Fruit fly (Drosophila melanogaster) whole organism, embryonic: ENCODE measurements around the gene CG9467.

ENCODE experiments used
- Asciz ChIP-seq: fragments of 200-800 bp; sonication (Bioruptor generic); optimal IDR thresholded peaks from 2 replicates; lab custom pipeline; 2017; ENCODE audit warnings: missing biosample characterization, mild to moderate bottlenecking, missing genetic modification characterization, missing genetic modification reagents
- Atf3 ChIP-seq: fragments of 200-800 bp; sonication (Bioruptor generic); optimal IDR thresholded peaks from 3 replicates; lab custom pipeline; 2016; ENCODE audit warnings: missing biosample characterization, missing genetic modification characterization
- Atf6 ChIP-seq: fragments of 200-800 bp; sonication (Bioruptor generic); IDR thresholded peaks from 2 replicates; pipeline ENCODE4 v1.3.6; 2022; ENCODE audit warnings: missing biosample characterization, missing genetic modification characterization
- Bteb2 ChIP-seq: fragments of 200-800 bp; sonication (Bioruptor generic); optimal IDR thresholded peaks from 2 replicates; lab custom pipeline; 2016; ENCODE audit warnings: missing biosample characterization, missing genetic modification characterization
- CG10267 ChIP-seq: fragments of 200-800 bp; sonication (Bioruptor generic); optimal IDR thresholded peaks from 2 replicates; lab custom pipeline; 2018; ENCODE audit warnings: missing biosample characterization, mild to moderate bottlenecking, missing genetic modification characterization, moderate library complexity
- CG12104 ChIP-seq: fragments of 200-800 bp; sonication (Bioruptor generic); optimal IDR thresholded peaks from 3 replicates; lab custom pipeline; 2016; ENCODE audit warnings: missing biosample characterization, missing genetic modification characterization
- CG1529 ChIP-seq: fragments of 200-800 bp; sonication (Bioruptor generic); optimal IDR thresholded peaks from 3 replicates; lab custom pipeline; 2018; ENCODE audit warnings: missing biosample characterization, missing genetic modification characterization
- CG15696 ChIP-seq: fragments of 200-800 bp; sonication (Bioruptor generic); optimal IDR thresholded peaks from 2 replicates; lab custom pipeline; 2019; ENCODE audit warnings: missing biosample characterization, mild to moderate bottlenecking, missing genetic modification characterization, moderate library complexity
- CG16813 ChIP-seq: fragments of 200-800 bp; sonication (Bioruptor generic); IDR thresholded peaks from 3 replicates; pipeline ENCODE4 v1.3.6; 2022; ENCODE audit warnings: missing biosample characterization, missing genetic modification characterization; ENCODE audit not compliant: partially characterized antibody
- CG1792 ChIP-seq: fragments of 200-800 bp; sonication (Bioruptor generic); optimal IDR thresholded peaks from 2 replicates; lab custom pipeline; 2016; ENCODE audit warnings: missing biosample characterization, missing genetic modification characterization
- CG2129 ChIP-seq: fragments of 200-800 bp; sonication (Bioruptor generic); IDR thresholded peaks from 2 replicates; pipeline ENCODE4 v1.3.6; 2022; ENCODE audit warnings: missing biosample characterization, missing genetic modification characterization; ENCODE audit not compliant: partially characterized antibody
- CG2678 ChIP-seq: fragments of 200-800 bp; sonication (Bioruptor generic); optimal IDR thresholded peaks from 3 replicates; lab custom pipeline; 2019; ENCODE audit warnings: missing biosample characterization, mild to moderate bottlenecking, missing genetic modification characterization, moderate library complexity
- CG3163 ChIP-seq: fragments of 200-800 bp; sonication (Bioruptor generic); optimal IDR thresholded peaks from 3 replicates; lab custom pipeline; 2016; ENCODE audit warnings: missing biosample characterization, missing genetic modification characterization
- CG32772 ChIP-seq: fragments of 200-800 bp; sonication (Bioruptor generic); IDR thresholded peaks from 2 replicates; pipeline ENCODE4 v1.3.6; 2022; ENCODE audit warnings: missing biosample characterization, missing genetic modification characterization
- CG34224 ChIP-seq: fragments of 200-800 bp; sonication (Bioruptor generic); IDR thresholded peaks from 3 replicates; pipeline ENCODE4 v1.3.6; 2022; ENCODE audit warnings: missing biosample characterization, missing genetic modification characterization; ENCODE audit not compliant: partially characterized antibody
- CG4282 ChIP-seq: fragments of 200-800 bp; sonication (Bioruptor generic); optimal IDR thresholded peaks from 2 replicates; lab custom pipeline; 2016; ENCODE audit warnings: missing biosample characterization, missing genetic modification characterization
- CG4404 ChIP-seq: fragments of 200-800 bp; sonication (Bioruptor generic); IDR thresholded peaks from 2 replicates; pipeline ENCODE4 v1.3.6; 2022; ENCODE audit warnings: missing biosample characterization, missing genetic modification characterization
- CG7556 ChIP-seq: fragments of 200-800 bp; sonication (Bioruptor generic); optimal IDR thresholded peaks from 2 replicates; lab custom pipeline; 2017; ENCODE audit warnings: missing biosample characterization, mild to moderate bottlenecking, missing genetic modification characterization
- CG7963 ChIP-seq: fragments of 200-800 bp; sonication (Bioruptor generic); IDR thresholded peaks from 3 replicates; pipeline ENCODE4 v1.3.6; 2022; ENCODE audit warnings: missing biosample characterization, missing genetic modification characterization; ENCODE audit not compliant: partially characterized antibody
- CG8359 ChIP-seq: fragments of 200-800 bp; sonication (Bioruptor generic); optimal IDR thresholded peaks from 2 replicates; lab custom pipeline; 2017; ENCODE audit warnings: missing biosample characterization, mild to moderate bottlenecking, missing genetic modification characterization, borderline replicate concordance
- Camta ChIP-seq: fragments of 200-800 bp; sonication (Bioruptor generic); optimal IDR thresholded peaks from 2 replicates; lab custom pipeline; 2016; ENCODE audit warnings: missing biosample characterization, missing genetic modification characterization
- D ChIP-seq, 2 experiments: fragments of 200-800 bp in 1 of 2; fragments of >200 bp in 1 of 2; sonication (Bioruptor generic) in 1 of 2; optimal IDR thresholded peaks; 2 replicates in 1 of 2; 3 replicates in 1 of 2; lab custom pipeline; 2017; ENCODE audit warnings: mild to moderate bottlenecking in 1 of 2, missing biosample characterization in 1 of 2, missing genetic modification characterization in 1 of 2, missing genetic modification reagents in 1 of 2
- Dek ChIP-seq: fragments of 200-800 bp; sonication (Bioruptor generic); optimal IDR thresholded peaks from 3 replicates; lab custom pipeline; 2019; ENCODE audit warnings: missing biosample characterization, mild to moderate bottlenecking, missing genetic modification characterization, moderate library complexity
- Dref ChIP-seq: fragments of 200-800 bp; sonication (Bioruptor generic); IDR thresholded peaks from 2 replicates; pipeline ENCODE4 v1.3.6; 2022; ENCODE audit warnings: missing biosample characterization, missing genetic modification characterization
- Fer1 ChIP-seq: fragments of 200-800 bp; sonication (Bioruptor generic); optimal IDR thresholded peaks from 2 replicates; lab custom pipeline; 2017; ENCODE audit warnings: missing biosample characterization, mild to moderate bottlenecking, missing genetic modification characterization
- Hr51 ChIP-seq, 2 experiments: fragments of 200-800 bp; sonication (Bioruptor generic); optimal IDR thresholded peaks; 2 replicates in 1 of 2; 3 replicates in 1 of 2; lab custom pipeline; 2016 to 2018; ENCODE audit warnings: missing biosample characterization in 2 of 2, missing genetic modification characterization in 2 of 2, mild to moderate bottlenecking in 1 of 2, moderate library complexity in 1 of 2
- Lim3 ChIP-seq: fragments of 200-800 bp; sonication (Bioruptor generic); IDR thresholded peaks from 2 replicates; pipeline ENCODE4 v1.3.6; 2022; ENCODE audit warnings: missing biosample characterization, missing genetic modification characterization
- Lpt ChIP-seq: fragments of >200 bp; optimal IDR thresholded peaks from 2 replicates; lab custom pipeline; 2018; ENCODE audit warnings: missing biosample characterization, missing genetic modification characterization
- MBD-R2 ChIP-seq: fragments of 200-800 bp; sonication (Bioruptor generic); IDR thresholded peaks from 2 replicates; pipeline ENCODE4 v1.3.6; 2022; ENCODE audit warnings: missing biosample characterization, missing genetic modification characterization
- Mad ChIP-seq: fragments of 200-800 bp; sonication (Bioruptor generic); optimal IDR thresholded peaks from 2 replicates; lab custom pipeline; 2016; ENCODE audit warnings: missing biosample characterization, missing genetic modification characterization
- PHDP ChIP-seq: fragments of 200-800 bp; sonication (Bioruptor generic); optimal IDR thresholded peaks from 3 replicates; lab custom pipeline; 2018; ENCODE audit warnings: missing biosample characterization, mild to moderate bottlenecking, missing genetic modification characterization, moderate library complexity
- Rfx ChIP-seq: fragments of 200-800 bp; sonication (Bioruptor generic); IDR thresholded peaks from 2 replicates; pipeline ENCODE4 v1.3.6; 2022; ENCODE audit warnings: missing biosample characterization, missing genetic modification characterization
- ash1 ChIP-seq: fragments of 200-800 bp; sonication (Bioruptor generic); optimal IDR thresholded peaks from 2 replicates; lab custom pipeline; 2018; ENCODE audit warnings: missing biosample characterization, mild to moderate bottlenecking, missing genetic modification characterization
- dpn ChIP-seq, 2 experiments: fragments of 200-800 bp; sonication (Bioruptor generic); optimal IDR thresholded peaks; 3 replicates each; lab custom pipeline; 2016; ENCODE audit warnings: missing biosample characterization in 2 of 2, missing genetic modification characterization in 2 of 2
- emc ChIP-seq: fragments of 200-800 bp; sonication (Bioruptor generic); optimal IDR thresholded peaks from 2 replicates; lab custom pipeline; 2016; ENCODE audit warnings: missing biosample characterization, missing genetic modification characterization
- eyg ChIP-seq: fragments of 200-800 bp; sonication (Bioruptor generic); optimal IDR thresholded peaks from 3 replicates; lab custom pipeline; 2016; ENCODE audit warnings: missing biosample characterization, missing genetic modification characterization
- gcm2 ChIP-seq: fragments of 200-800 bp; sonication (Bioruptor generic); optimal IDR thresholded peaks from 2 replicates; lab custom pipeline; 2016; ENCODE audit warnings: missing biosample characterization, missing genetic modification characterization
- gfzf ChIP-seq: fragments of 200-800 bp; sonication (Bioruptor generic); optimal IDR thresholded peaks from 2 replicates; lab custom pipeline; 2016; ENCODE audit warnings: missing biosample characterization, mild to moderate bottlenecking, missing genetic modification characterization, moderate library complexity
- grn ChIP-seq: fragments of 200-800 bp; sonication (Bioruptor generic); optimal IDR thresholded peaks from 3 replicates; lab custom pipeline; 2017; ENCODE audit warnings: missing biosample characterization, missing genetic modification characterization
- her ChIP-seq: fragments of 200-800 bp; sonication (Bioruptor generic); optimal IDR thresholded peaks from 2 replicates; lab custom pipeline; 2016; ENCODE audit warnings: missing biosample characterization, missing genetic modification characterization
- kay ChIP-seq: fragments of 200-800 bp; sonication (Bioruptor generic); optimal IDR thresholded peaks from 2 replicates; lab custom pipeline; 2016; ENCODE audit warnings: missing biosample characterization, missing genetic modification characterization
- phol ChIP-seq: fragments of 200-800 bp; sonication (Bioruptor generic); optimal IDR thresholded peaks from 3 replicates; lab custom pipeline; 2018; ENCODE audit warnings: missing biosample characterization, mild to moderate bottlenecking, missing genetic modification characterization, moderate library complexity
- run ChIP-seq: fragments of 200-800 bp; sonication (Bioruptor generic); optimal IDR thresholded peaks from 3 replicates; lab custom pipeline; 2018; ENCODE audit warnings: missing biosample characterization, mild to moderate bottlenecking, missing genetic modification characterization
- salm ChIP-seq: fragments of 200-800 bp; sonication (Bioruptor generic); optimal IDR thresholded peaks from 2 replicates; lab custom pipeline; 2018; ENCODE audit warnings: missing biosample characterization, mild to moderate bottlenecking, missing genetic modification characterization
- sug ChIP-seq: fragments of 200-800 bp; optimal IDR thresholded peaks from 2 replicates; lab custom pipeline; 2019; ENCODE audit warnings: missing biosample characterization, mild to moderate bottlenecking, missing genetic modification characterization, moderate library complexity
- unc-4 ChIP-seq: fragments of 200-800 bp; sonication (Bioruptor generic); IDR thresholded peaks from 2 replicates; pipeline ENCODE4 v1.3.6; 2022; ENCODE audit warnings: missing biosample characterization, missing genetic modification characterization; ENCODE audit not compliant: partially characterized antibody
- vfl ChIP-seq: fragments of 200-800 bp; sonication (Bioruptor generic); optimal IDR thresholded peaks from 2 replicates; lab custom pipeline; 2016; ENCODE audit warnings: missing biosample characterization, missing genetic modification characterization
- vvl ChIP-seq: fragments of 200-800 bp; sonication (Bioruptor generic); IDR thresholded peaks from 2 replicates; pipeline ENCODE4 v1.3.6; 2022; ENCODE audit warnings: missing biosample characterization, missing genetic modification characterization

CG9467 gene

DNA sequence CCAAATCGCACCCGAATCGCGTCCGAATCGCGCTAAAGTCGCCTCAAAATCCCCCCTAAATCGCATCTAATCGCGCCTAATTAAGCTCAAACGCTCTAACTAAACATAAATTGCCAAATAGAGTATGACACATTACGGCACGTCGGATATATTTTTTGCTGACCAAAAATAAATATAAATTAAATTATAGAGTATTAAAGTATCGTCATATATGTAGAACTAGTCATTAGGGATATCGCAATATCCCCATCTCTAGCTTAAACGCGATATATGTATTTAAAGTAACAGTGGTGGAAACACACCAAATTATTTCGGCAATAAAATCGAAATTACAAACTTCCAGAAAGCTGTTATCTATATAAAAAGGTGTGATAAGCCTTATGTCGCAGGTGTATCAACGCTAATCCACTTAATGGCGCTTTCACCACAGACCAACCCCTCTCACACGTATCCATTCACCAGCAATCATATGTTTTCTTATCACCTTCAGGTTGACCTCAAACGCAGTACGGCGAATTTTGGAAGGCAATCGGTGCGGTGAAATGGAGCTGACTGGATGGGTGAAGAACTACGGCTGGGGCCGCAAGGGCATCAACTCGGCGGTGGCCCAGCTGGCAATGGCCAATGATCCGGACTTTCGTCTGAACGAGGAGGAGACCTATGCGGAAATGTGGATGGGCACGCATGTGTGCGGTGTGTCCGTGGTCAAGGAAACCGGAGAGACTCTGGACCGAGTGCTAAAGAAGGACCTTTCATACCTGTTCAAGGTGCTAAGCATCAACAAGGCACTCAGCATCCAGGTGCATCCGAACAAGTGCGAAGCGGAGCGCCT, 41.2 kb downstream of the CG9467 start, which contains the start of gene Mpi (continued):
- TF ChIP-seq CG4282 (GFP tag; lab: Kevin White, UChicago) (no peak), D (optimal IDR thresholded peaks at IDR 0.05; lab: Kevin White, UChicago) (peak; percentile 21), D (GFP tag; optimal IDR thresholded peaks at IDR 0.05; lab: Kevin White, UChicago) (no peak), CG16813 (GFP tag; lab: Robert Waterston, UW) (peak; percentile 52; the same call in 1 of the 3 replicates), Atf6 (GFP tag; lab: Robert Waterston, UW) (peak; percentile 29), CG7963 (GFP tag; lab: Robert Waterston, UW) (no peak), Camta (GFP tag; lab: Kevin White, UChicago) (no peak), gcm2 (GFP tag; lab: Kevin White, UChicago) (no peak), unc-4 (GFP tag; lab: Robert Waterston, UW) (peak; percentile 63), emc (GFP tag; lab: Kevin White, UChicago) (no peak), CG1792 (no peak), CG4404 (no peak), CG10267 (tag; lab: Kevin White, UChicago) (peak; percentile 48), CG32772 (GFP tag; lab: Robert Waterston, UW) (no peak), Bteb2 (no peak), sug (peak; percentile 56), run (tag; lab: Kevin White, UChicago) (no peak), Atf3 (GFP tag; lab: Kevin White, UChicago) (no peak), CG12104 (GFP tag; lab: Kevin White, UChicago) (no peak), her (no peak), PHDP (no peak), kay (GFP tag; lab: Kevin White, UChicago) (no peak), Asciz (GFP tag; lab: Kevin White, UChicago) (no peak), vfl (GFP tag; lab: Kevin White, UChicago) (no peak), Mad (GFP tag; lab: Kevin White, UChicago) (no peak), CG3163 (no peak), Lim3 (GFP tag; lab: Robert Waterston, UW) (no peak), dpn (GFP tag; optimal IDR thresholded peaks at IDR 0.05; lab: Kevin White, UChicago) (peak in 1 of 2 experiments; percentile 25), MBD-R2 (GFP tag; lab: Robert Waterston, UW) (peak; percentile 73), Fer1 (GFP tag; lab: Kevin White, UChicago) (peak; percentile 43), ash1 (GFP tag; lab: Kevin White, UChicago) (no peak), CG34224 (GFP tag; lab: Robert Waterston, UW) (peak; percentile 42; the same call in 1 of the 3 replicates), Rfx (GFP tag; lab: Robert Waterston, UW) (peak; percentile 43), phol (tag; lab: Kevin White, UChicago) (peak; percentile 51), CG7556 (GFP tag; lab: Kevin White, UChicago) (no peak), Dref (GFP tag; lab: Robert Waterston, UW) (peak; percentile 62), eyg (GFP tag; lab: Kevin White, UChicago) (no peak), CG15696 (peak; percentile 34), vvl (peak; percentile 53), Dek (tag; lab: Kevin White, UChicago) (no peak), salm (tag; lab: Kevin White, UChicago) (peak; percentile 41), CG2129 (GFP tag; lab: Robert Waterston, UW) (peak; percentile 45; the same call in 1 of the 2 replicates), Hr51 (GFP tag; optimal IDR thresholded peaks at IDR 0.05; lab: Kevin White, UChicago) (no peak), CG2678 (tag; lab: Kevin White, UChicago) (no peak), CG8359 (GFP tag; lab: Kevin White, UChicago) (peak; percentile 100), gfzf (peak; percentile 39), CG1529 (GFP tag; lab: Kevin White, UChicago) (no peak), Lpt (GFP tag; lab: Kevin White, UChicago) (no peak), grn (GFP tag; lab: Kevin White, UChicago) (no peak)
